Worm (Caenorhabditis elegans): ENCODE data around the gene Y47C4A.1.

DNA sequence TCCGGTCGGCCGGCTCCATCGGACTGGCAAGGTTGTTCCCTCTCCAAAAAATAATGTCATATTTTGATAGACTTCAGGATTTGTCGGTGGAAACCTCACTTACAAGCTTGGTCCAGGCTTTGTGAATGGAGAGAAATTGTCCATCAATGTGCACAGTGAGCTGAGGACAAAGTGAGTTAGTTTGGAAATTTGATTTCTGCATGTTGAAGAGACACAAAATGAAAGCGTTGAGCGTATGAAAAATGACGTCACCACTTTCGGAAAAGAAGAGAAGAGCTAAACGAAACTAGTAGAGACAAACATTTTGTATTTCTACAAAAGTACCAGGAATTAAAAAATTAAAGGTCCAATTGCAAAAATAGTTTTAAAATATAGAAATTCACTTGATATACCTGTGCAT, 19.0 kb upstream of the Y47C4A.1 start:
- no peak for TF ChIP-seq ama-1 (optimal IDR thresholded peaks at IDR 0.05)
- no peak for TF ChIP-seq egl-27 (tag; optimal IDR thresholded peaks at IDR 0.05)
- no peak for TF ChIP-seq nhr-76 (tag; optimal IDR thresholded peaks at IDR 0.05)
- no peak for TF ChIP-seq elt-2 (tag; optimal IDR thresholded peaks at IDR 0.05)
- TF ChIP-seq hpl-2 (GFP tag; optimal IDR thresholded peaks at IDR 0.05), result no peak
- no peak for TF ChIP-seq unc-62 (GFP tag; optimal IDR thresholded peaks at IDR 0.05)
- no peak for TF ChIP-seq aly-2 (tag; optimal IDR thresholded peaks at IDR 0.05)

All from whole organism, L1 larva.